Worm (Caenorhabditis elegans) whole organism, late embryonic: Measurements from ENCODE around the gene ZK938.3.

Experiments used
- C38D4.7 ChIP-seq: fragments of 200-800 bp; sonication (Bioruptor generic); optimal IDR thresholded peaks from 2 replicates; lab custom pipeline; 2018; ENCODE audit warnings: mild to moderate bottlenecking, missing genetic modification characterization, moderate library complexity, missing compliant biosample characterization
- K02D7.2 ChIP-seq: sonication (generic microtip); optimal IDR thresholded peaks from 2 replicates; lab custom pipeline; 2017; ENCODE audit warnings: mild to moderate bottlenecking, missing genetic modification characterization, missing compliant biosample characterization
- K09A11.1 ChIP-seq: sonication (generic microtip); optimal IDR thresholded peaks from 2 replicates; lab custom pipeline; 2017; ENCODE audit warnings: antibody characterized with exemption, mild to moderate bottlenecking, missing genetic modification characterization, missing compliant biosample characterization; ENCODE audit not compliant: insufficient read depth
- Y22D7AL.16 ChIP-seq: sonication (generic microtip); optimal IDR thresholded peaks from 2 replicates; lab custom pipeline; 2016; ENCODE audit warnings: missing genetic modification characterization, missing compliant biosample characterization
- ceh-14 ChIP-seq: sonication (generic microtip); optimal IDR thresholded peaks from 2 replicates; lab custom pipeline; 2016; ENCODE audit warnings: missing genotype, missing genetic modification characterization, missing compliant biosample characterization
- ceh-19 ChIP-seq: fragments of 200-800 bp; sonication (Bioruptor generic); optimal IDR thresholded peaks from 2 replicates; lab custom pipeline; 2018; ENCODE audit warnings: mild to moderate bottlenecking, missing genetic modification characterization, missing compliant biosample characterization
- ceh-2 ChIP-seq: sonication (generic microtip); optimal IDR thresholded peaks from 2 replicates; lab custom pipeline; 2016; ENCODE audit warnings: missing genotype, missing genetic modification characterization, missing compliant biosample characterization
- ceh-22 ChIP-seq: sonication (generic microtip); optimal IDR thresholded peaks from 2 replicates; lab custom pipeline; 2017; ENCODE audit warnings: missing biosample characterization, missing genetic modification characterization
- ceh-30 ChIP-seq: fragments of 150-350 bp; optimal IDR thresholded peaks from 2 replicates; lab custom pipeline; 2014; ENCODE audit warnings: missing biosample characterization, missing genetic modification characterization
- ceh-31 ChIP-seq: sonication (generic microtip); optimal IDR thresholded peaks from 2 replicates; lab custom pipeline; 2016; ENCODE audit warnings: missing genetic modification characterization, missing compliant biosample characterization
- ceh-34 ChIP-seq: sonication (generic microtip); optimal IDR thresholded peaks from 2 replicates; lab custom pipeline; 2016; ENCODE audit warnings: mild to moderate bottlenecking, missing genetic modification characterization, missing compliant biosample characterization
- ceh-45 ChIP-seq: fragments of 200-800 bp; sonication (Bioruptor generic); IDR thresholded peaks from 2 replicates; pipeline ENCODE4 v1.3.6; 2022; ENCODE audit warnings: missing genetic modification reagents, missing genetic modification characterization, missing compliant biosample characterization
- ceh-48 ChIP-seq: sonication (generic microtip); optimal IDR thresholded peaks from 2 replicates; lab custom pipeline; 2016; ENCODE audit warnings: missing genetic modification characterization, inconsistent platforms, missing compliant biosample characterization
- ceh-6 ChIP-seq: fragments of 200-800 bp; sonication (Bioruptor generic); optimal IDR thresholded peaks from 2 replicates; lab custom pipeline; 2018; ENCODE audit warnings: mild to moderate bottlenecking, missing genetic modification characterization, missing compliant biosample characterization
- dmd-4 ChIP-seq: sonication (generic microtip); optimal IDR thresholded peaks from 2 replicates; lab custom pipeline; 2016; ENCODE audit warnings: borderline replicate concordance, missing genetic modification characterization, missing compliant biosample characterization
- ets-4 ChIP-seq: sonication (generic microtip); optimal IDR thresholded peaks from 2 replicates; lab custom pipeline; 2016; ENCODE audit warnings: missing genetic modification characterization, missing compliant biosample characterization
- fkh-10 ChIP-seq: fragments of 150-350 bp; optimal IDR thresholded peaks from 2 replicates; lab custom pipeline; 2014; ENCODE audit warnings: missing biosample characterization, missing genetic modification reagents, missing genetic modification characterization
- gmeb-2 ChIP-seq: sonication (generic microtip); optimal IDR thresholded peaks from 2 replicates; lab custom pipeline; 2016; ENCODE audit warnings: missing genetic modification characterization, inconsistent platforms, missing compliant biosample characterization
- hlh-13 ChIP-seq: fragments of 200-800 bp; sonication (Bioruptor generic); optimal IDR thresholded peaks from 2 replicates; lab custom pipeline; 2018; ENCODE audit warnings: mild to moderate bottlenecking, missing genetic modification characterization, missing compliant biosample characterization
- hlh-15 ChIP-seq: sonication (generic microtip); optimal IDR thresholded peaks from 2 replicates; lab custom pipeline; 2016; ENCODE audit warnings: missing genetic modification characterization, missing compliant biosample characterization
- hlh-30 ChIP-seq: sonication (generic microtip); optimal IDR thresholded peaks from 2 replicates; lab custom pipeline; 2017; ENCODE audit warnings: antibody characterized with exemption, missing genetic modification characterization, missing compliant biosample characterization; ENCODE audit not compliant: insufficient read depth
- hlh-8 ChIP-seq: sonication (generic microtip); optimal IDR thresholded peaks from 2 replicates; lab custom pipeline; 2016; ENCODE audit warnings: missing genotype, missing genetic modification characterization, missing compliant biosample characterization
- lin-11 ChIP-seq: fragments of 200-800 bp; sonication (Bioruptor generic); optimal IDR thresholded peaks from 2 replicates; lab custom pipeline; 2018; ENCODE audit warnings: mild to moderate bottlenecking, missing genetic modification characterization, missing compliant biosample characterization
- nfya-1 ChIP-seq: sonication (generic microtip); optimal IDR thresholded peaks from 2 replicates; lab custom pipeline; 2017; ENCODE audit warnings: missing genetic modification characterization, mild to moderate bottlenecking, missing compliant biosample characterization, antibody characterized with exemption, moderate library complexity
- pag-3 ChIP-seq: sonication (generic microtip); optimal IDR thresholded peaks from 2 replicates; lab custom pipeline; 2016; ENCODE audit warnings: missing compliant biosample characterization, missing genetic modification characterization, borderline replicate concordance
- pax-1 ChIP-seq: fragments of 150-350 bp; optimal IDR thresholded peaks from 2 replicates; lab custom pipeline; 2014; ENCODE audit warnings: missing biosample characterization, missing genetic modification characterization
- pha-2 ChIP-seq: sonication (generic microtip); optimal IDR thresholded peaks from 2 replicates; lab custom pipeline; 2017; ENCODE audit warnings: mild to moderate bottlenecking, missing genetic modification characterization, missing compliant biosample characterization
- pqm-1 ChIP-seq: sonication (generic microtip); optimal IDR thresholded peaks from 2 replicates; lab custom pipeline; 2016; ENCODE audit warnings: missing genetic modification characterization, missing compliant biosample characterization
- pros-1 ChIP-seq: fragments of 150-350 bp; optimal IDR thresholded peaks from 2 replicates; lab custom pipeline; 2014; ENCODE audit warnings: missing biosample characterization, missing genetic modification reagents, missing genetic modification characterization
- rnt-1 ChIP-seq: sonication (generic microtip); optimal IDR thresholded peaks from 2 replicates; lab custom pipeline; 2016; ENCODE audit warnings: missing genetic modification characterization, missing compliant biosample characterization
- sdc-2 ChIP-seq: sonication (generic microtip); optimal IDR thresholded peaks from 2 replicates; lab custom pipeline; 2016; ENCODE audit warnings: missing genotype, missing genetic modification characterization, missing compliant biosample characterization
- sox-4 ChIP-seq: sonication (generic microtip); optimal IDR thresholded peaks from 2 replicates; lab custom pipeline; 2017; ENCODE audit warnings: mild to moderate bottlenecking, missing genetic modification characterization, inconsistent platforms, missing compliant biosample characterization
- tbx-7 ChIP-seq: sonication (generic microtip); optimal IDR thresholded peaks from 2 replicates; lab custom pipeline; 2016; ENCODE audit warnings: missing genotype, missing genetic modification characterization, missing compliant biosample characterization
- unc-3 ChIP-seq, 2 experiments: fragments of 200-800 bp in 1 of 2; sonication (Bioruptor generic) in 1 of 2; sonication (generic microtip) in 1 of 2; conservative IDR thresholded peaks in 1 of 2; optimal IDR thresholded peaks in 1 of 2; 2 replicates each; pipeline versions ENCODE4 v1.3.6 to Lab custom; 2016 to 2022; ENCODE audit warnings: missing compliant biosample characterization in 2 of 2, missing genetic modification characterization in 2 of 2, missing genetic modification reagents in 1 of 2
- unc-42 ChIP-seq: sonication (generic microtip); optimal IDR thresholded peaks from 2 replicates; lab custom pipeline; 2016; ENCODE audit warnings: missing genotype, missing genetic modification characterization, missing compliant biosample characterization
- unc-55 ChIP-seq: sonication (generic microtip); optimal IDR thresholded peaks from 2 replicates; lab custom pipeline; 2017; ENCODE audit warnings: missing biosample characterization, missing genetic modification reagents, missing genetic modification characterization
- ztf-16 ChIP-seq: sonication (generic microtip); optimal IDR thresholded peaks from 2 replicates; lab custom pipeline; 2017; ENCODE audit warnings: missing genetic modification characterization, missing compliant biosample characterization

The ZK938.3 gene

DNA sequence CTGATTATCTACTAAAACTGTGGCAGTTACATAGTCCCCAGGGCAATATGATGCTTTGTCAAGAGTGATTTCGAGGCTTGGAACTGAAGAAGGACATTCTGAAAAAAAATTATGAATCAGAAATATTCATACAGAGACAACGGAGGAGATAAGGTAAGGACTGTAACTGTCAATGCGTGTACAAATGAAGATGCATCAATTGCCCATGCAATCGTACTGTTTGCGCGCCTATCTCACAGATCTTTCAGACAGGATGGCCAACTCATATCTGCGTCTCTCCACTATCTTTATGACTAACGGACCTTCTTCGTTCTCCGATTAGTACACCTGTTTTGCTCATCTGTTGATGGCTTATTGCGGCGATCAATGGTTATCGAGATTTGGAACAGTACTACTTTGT is 6.6 kb upstream of the ZK938.3 start, which contains the start of gene ZK938.11:
Gene ZK938.11, minus strand, starts transcription at position 101 of the 400 bp plus-strand sequence.
- no peak for TF ChIP-seq tbx-7 (tag; lab: Kevin White, UChicago)
- TF ChIP-seq unc-55 (GFP tag; lab: Kevin White, UChicago): no peak
- no peak for TF ChIP-seq lin-11 (tag; lab: Kevin White, UChicago)
- no peak for TF ChIP-seq ceh-31
- TF ChIP-seq rnt-1 (tag; lab: Kevin White, UChicago): no peak
- no peak for TF ChIP-seq unc-3 (GFP tag; conservative IDR thresholded peaks at IDR 0.05; lab: Robert Waterston, UW)
- no peak for TF ChIP-seq unc-3 (tag; optimal IDR thresholded peaks at IDR 0.05; lab: Kevin White, UChicago)
- no peak for TF ChIP-seq sox-4 (tag; lab: Kevin White, UChicago)

- no peak for TF ChIP-seq pros-1 (tag; lab: Kevin White, UChicago)
- TF ChIP-seq ceh-6 (GFP tag; lab: Kevin White, UChicago): no peak
- no peak for TF ChIP-seq ceh-34
- TF ChIP-seq unc-42 (tag; lab: Kevin White, UChicago): peak; percentile 91
- no peak for TF ChIP-seq rnt-1 (tag; lab: Kevin White, UChicago)
- TF ChIP-seq ztf-16 (tag; lab: Kevin White, UChicago): no peak
- no peak for TF ChIP-seq ceh-45
- no peak for TF ChIP-seq C38D4.7 (GFP tag; lab: Kevin White, UChicago)
- TF ChIP-seq pha-2 (tag; lab: Kevin White, UChicago): no peak
- no peak for TF ChIP-seq hlh-30 (tag; lab: Kevin White, UChicago)
- no peak for TF ChIP-seq K09A11.1 (tag; lab: Kevin White, UChicago)
- no peak for TF ChIP-seq hlh-13 (GFP tag; lab: Kevin White, UChicago)
- TF ChIP-seq ceh-19 (GFP tag; lab: Kevin White, UChicago): no peak
- peak; percentile 40 for TF ChIP-seq ceh-14 (tag; lab: Kevin White, UChicago)
- TF ChIP-seq nfya-1 (tag; lab: Kevin White, UChicago): peak; percentile 9
- no peak for TF ChIP-seq pax-1 (tag; lab: Kevin White, UChicago)
- TF ChIP-seq hlh-8 (tag; lab: Kevin White, UChicago): no peak
Observed at ce11 chrII:9838260-9838935, 4.6 kb upstream of the ZK938.3 start, which contains the start of gene arrd-4. Gene arrd-4, minus strand, starts transcription at chrII:9838310.

DNA sequence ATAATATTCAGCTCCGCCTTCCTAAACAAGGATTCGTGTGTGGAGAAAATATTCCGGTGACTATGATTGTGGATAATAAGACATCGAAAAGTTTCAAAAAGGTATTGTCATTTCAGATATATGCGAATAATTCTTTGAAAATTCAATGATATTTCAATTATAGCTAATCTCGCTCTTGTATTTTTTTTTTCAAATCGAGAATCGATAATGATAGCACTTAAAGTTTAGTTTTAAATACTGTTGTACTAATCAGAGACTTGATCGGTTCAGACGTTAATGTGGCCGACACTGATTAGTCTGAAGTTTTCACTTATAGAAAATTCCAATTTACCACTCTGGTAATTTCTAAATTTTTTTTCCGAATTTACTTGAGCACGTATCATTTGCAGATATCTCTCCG is 2.2 kb upstream of the ZK938.3 start:
- no peak for TF ChIP-seq pax-1 (tag; lab: Kevin White, UChicago)
- no peak for TF ChIP-seq K02D7.2
- TF ChIP-seq ceh-34: no peak
- no peak for TF ChIP-seq ceh-30 (tag; lab: Kevin White, UChicago)
- TF ChIP-seq ets-4 (tag; lab: Kevin White, UChicago): no peak
- no peak for TF ChIP-seq ceh-22 (tag; lab: Kevin White, UChicago)
- TF ChIP-seq gmeb-2 (tag; lab: Kevin White, UChicago): no peak
- TF ChIP-seq nfya-1 (tag; lab: Kevin White, UChicago): no peak
- TF ChIP-seq dmd-4 (tag; lab: Kevin White, UChicago): no peak
- TF ChIP-seq ceh-2 (tag; lab: Kevin White, UChicago): no peak
- TF ChIP-seq ceh-19 (GFP tag; lab: Kevin White, UChicago): no peak
- no peak for TF ChIP-seq hlh-15 (tag; lab: Kevin White, UChicago)

ce11 chrII:9834921-9835320 is 1.2 kb upstream of the ZK938.3 start, which contains the start of gene arrd-5:
Gene arrd-5, plus strand, starts transcription at chrII:9835221.
- TF ChIP-seq sdc-2 (tag; lab: Kevin White, UChicago) (no peak), pag-3 (tag; lab: Kevin White, UChicago) (no peak), fkh-10 (no peak), pqm-1 (tag; lab: Kevin White, UChicago) (no peak), ceh-48 (tag; lab: Kevin White, UChicago) (no peak), ceh-2 (tag; lab: Kevin White, UChicago) (no peak), Y22D7AL.16 (no peak), ceh-19 (GFP tag; lab: Kevin White, UChicago) (no peak), C38D4.7 (GFP tag; lab: Kevin White, UChicago) (no peak), unc-55 (GFP tag; lab: Kevin White, UChicago) (no peak), pax-1 (tag; lab: Kevin White, UChicago) (no peak), pha-2 (tag; lab: Kevin White, UChicago) (no peak)
